Fruit fly (Drosophila melanogaster): ENCODE measurements around the gene CG32104.
A peak's percentile ranks its signal among the peaks of the same experiment; 100 is the strongest.

The CG32104 gene

DNA sequence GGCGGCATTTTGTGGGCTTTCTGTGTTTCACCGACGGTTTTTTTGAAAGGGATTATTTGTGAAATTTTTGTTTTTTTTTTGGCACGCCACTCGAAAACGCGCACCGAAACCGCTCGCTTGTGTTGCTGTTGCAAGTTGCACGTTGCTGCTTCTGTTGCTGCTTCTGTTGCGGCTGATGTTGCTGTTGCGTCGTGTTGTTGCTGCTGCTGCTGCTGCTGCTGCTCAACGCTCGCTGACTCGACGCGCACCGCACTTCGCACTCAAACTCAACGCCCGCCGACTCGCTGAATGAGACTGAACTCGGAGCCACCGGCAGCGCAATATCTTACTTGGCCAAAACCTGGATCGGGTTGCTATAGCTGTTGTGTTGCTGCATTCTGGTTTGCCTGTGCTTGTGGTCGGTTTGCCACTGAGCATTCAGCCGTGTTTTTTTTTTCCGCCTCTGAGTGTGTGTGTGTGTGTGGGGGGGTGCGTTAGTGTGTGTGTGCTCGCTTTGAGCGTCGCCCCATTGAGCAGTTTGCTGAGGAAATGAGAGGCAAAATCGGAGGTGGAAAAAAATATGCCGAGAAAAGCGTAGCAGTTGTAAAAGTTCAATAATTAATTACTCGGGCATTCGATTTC, 33.4 kb upstream of the CG32104 start, which contains the start of gene toe:
TSS of gene toe (minus strand) at position 277 of the 621 bp plus-strand sequence.
- TF ChIP-seq CG6689 (GFP tag; IDR thresholded peaks at IDR 0.05): no peak
- peak; percentile 53 for TF ChIP-seq Nf-YC (tag; optimal IDR thresholded peaks at IDR 0.05)
- TF ChIP-seq sc (optimal IDR thresholded peaks at IDR 0.05): no peak
- no peak for TF ChIP-seq sc (GFP tag; optimal IDR thresholded peaks at IDR 0.05)
- TF ChIP-seq CG1529 (GFP tag; optimal IDR thresholded peaks at IDR 0.05): no peak
- 0 out of 2 replicates have a peak, but pooled peaks have one; percentile 10 for TF ChIP-seq CG32772 (GFP tag; IDR thresholded peaks at IDR 0.05)
- TF ChIP-seq gce (GFP tag; IDR thresholded peaks at IDR 0.05): 0 out of 3 replicates have a peak, but pooled peaks have one; percentile 32
- TF ChIP-seq sqz (GFP tag; optimal IDR thresholded peaks at IDR 0.05): peak; percentile 75
- no peak for TF ChIP-seq CTCF (GFP tag; optimal IDR thresholded peaks at IDR 0.05)
- no peak for TF ChIP-seq CG43689 (GFP tag; IDR thresholded peaks at IDR 0.05)
- TF ChIP-seq cg (GFP tag; optimal IDR thresholded peaks at IDR 0.05): peak; percentile 80
- no peak for TF ChIP-seq CG31224 (GFP tag; IDR thresholded peaks at IDR 0.05)
- no peak for TF ChIP-seq CG10209 (GFP tag; optimal IDR thresholded peaks at IDR 0.05)
- TF ChIP-seq Nf-YB (GFP tag; optimal IDR thresholded peaks at IDR 0.05): peak; percentile 85
- TF ChIP-seq ci (GFP tag; IDR thresholded peaks at IDR 0.05): 0 out of 3 replicates have a peak, but pooled peaks have one; percentile 5
- TF ChIP-seq z (GFP tag; IDR thresholded peaks at IDR 0.05): peak; percentile 96
- 0 out of 4 replicates have a peak, but pooled peaks have one; percentile 35 for TF ChIP-seq chinmo (GFP tag; IDR thresholded peaks at IDR 0.05; ENCODE audit: partially characterized antibody)

DNA sequence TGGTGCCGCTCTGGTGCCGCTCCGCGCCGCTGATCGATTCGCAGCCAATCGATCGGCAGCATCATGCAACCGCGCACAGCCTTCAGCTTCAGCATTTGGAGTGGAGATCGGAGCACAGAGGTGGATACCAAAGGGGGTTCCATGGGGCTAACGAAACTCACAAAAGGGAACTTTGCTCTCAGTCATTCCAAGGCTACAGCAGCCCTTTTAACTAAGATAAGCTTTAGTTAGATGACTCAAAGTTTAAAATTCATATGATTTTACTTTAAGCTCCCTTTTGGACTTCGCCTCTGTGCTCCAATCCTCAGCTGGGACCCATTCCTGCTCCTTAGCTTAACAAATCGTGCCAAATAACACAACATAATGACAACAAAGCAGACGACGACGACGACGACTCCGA, 21.3 kb upstream of the CG32104 start:
- TF ChIP-seq CG6791 (GFP tag; IDR thresholded peaks at IDR 0.05; ENCODE audit: partially characterized antibody) (no peak), Oli (tag; optimal IDR thresholded peaks at IDR 0.05) (no peak), CG4707 (GFP tag; optimal IDR thresholded peaks at IDR 0.05) (no peak), cwo (GFP tag; optimal IDR thresholded peaks at IDR 0.05) (no peak), CG12219 (GFP tag; optimal IDR thresholded peaks at IDR 0.05) (no peak), CG3163 (GFP tag; optimal IDR thresholded peaks at IDR 0.05) (no peak), mirr (GFP tag; optimal IDR thresholded peaks at IDR 0.05) (no peak)

DNA sequence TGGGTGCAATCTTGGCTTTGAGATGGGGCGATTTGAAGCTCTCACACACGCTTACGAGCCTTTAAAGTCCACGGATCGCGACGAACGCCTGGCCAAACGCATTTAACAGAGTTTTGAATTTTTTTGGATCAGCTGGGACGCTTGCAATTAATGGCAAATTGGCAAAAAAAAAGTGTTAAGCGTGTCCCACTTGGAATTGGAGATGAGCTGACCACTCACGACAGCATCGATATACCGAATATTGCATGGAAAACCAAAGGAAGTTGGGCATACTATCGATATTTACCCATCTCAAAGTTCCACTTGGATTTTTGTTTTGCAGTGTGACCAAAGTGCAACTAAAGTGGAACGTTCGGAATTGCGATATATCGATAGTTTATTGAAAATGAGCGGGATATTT, 18.2 kb upstream of the CG32104 start, which contains the start of gene ArfGAP1:
TSS of gene ArfGAP1 (minus strand) at position 240 of the 400 bp plus-strand sequence.
- TF ChIP-seq Dref (GFP tag; IDR thresholded peaks at IDR 0.05): peak; percentile 97
- no peak for TF ChIP-seq CG7745 (tag; optimal IDR thresholded peaks at IDR 0.05)
- no peak for TF ChIP-seq CG13296 (GFP tag; optimal IDR thresholded peaks at IDR 0.05)
- TF ChIP-seq Sox100B (GFP tag; optimal IDR thresholded peaks at IDR 0.05): no peak
- peak; percentile 8 for TF ChIP-seq sens (GFP tag)
- peak; percentile 94 for TF ChIP-seq inv (GFP tag; IDR thresholded peaks at IDR 0.05; ENCODE audit: partially characterized antibody)
- TF ChIP-seq ato (GFP tag; IDR thresholded peaks at IDR 0.05; ENCODE audit: partially characterized antibody): peak; percentile 92
- no peak for TF ChIP-seq MTF-1 (GFP tag; optimal IDR thresholded peaks at IDR 0.05; ENCODE audit: borderline replicate concordance)
- peak; percentile 13; the same call in 1 of the 2 replicates for TF ChIP-seq CG11085 (GFP tag; IDR thresholded peaks at IDR 0.05)
- peak; percentile 15 for TF ChIP-seq Xbp1 (GFP tag; optimal IDR thresholded peaks at IDR 0.05)
- peak; percentile 98 for TF ChIP-seq Opbp (GFP tag; IDR thresholded peaks at IDR 0.05; ENCODE audit: partially characterized antibody)
- no peak for TF ChIP-seq prd (optimal IDR thresholded peaks at IDR 0.05)
- TF ChIP-seq prd (GFP tag; IDR thresholded peaks at IDR 0.05): peak; percentile 33; the same call in 2 of the 3 replicates
- TF ChIP-seq CG18599 (GFP tag; optimal IDR thresholded peaks at IDR 0.05): no peak
- TF ChIP-seq gfzf (GFP tag; optimal IDR thresholded peaks at IDR 0.05): peak; percentile 43
- peak; percentile 83 for TF ChIP-seq CG9932 (GFP tag; IDR thresholded peaks at IDR 0.05)
- peak; percentile 33; the same call in 1 of the 2 replicates for TF ChIP-seq CG11247 (GFP tag; IDR thresholded peaks at IDR 0.05)
- peak; percentile 28; the same call in 1 of the 3 replicates for TF ChIP-seq CG11456 (GFP tag; IDR thresholded peaks at IDR 0.05)
- no peak for TF ChIP-seq CG9817 (tag; optimal IDR thresholded peaks at IDR 0.05)
- no peak; the same call in 1 of the 2 replicates for TF ChIP-seq Adf1 (GFP tag; IDR thresholded peaks at IDR 0.05)
- peak; percentile 24 for TF ChIP-seq CG9797 (GFP tag; optimal IDR thresholded peaks at IDR 0.05)
- no peak for TF ChIP-seq Spps (tag; optimal IDR thresholded peaks at IDR 0.05)
- TF ChIP-seq row (GFP tag; IDR thresholded peaks at IDR 0.05): peak; percentile 61
- peak; percentile 97 for TF ChIP-seq Dll (GFP tag; IDR thresholded peaks at IDR 0.05; ENCODE audit: partially characterized antibody)
- peak; percentile 23 for TF ChIP-seq Med (GFP tag)
